Worm (Caenorhabditis elegans) whole organism, L1 larva: Measurements from ENCODE around the gene srx-66.

Experiments used
- aly-2 ChIP-seq: fragments of 150-350 bp; optimal IDR thresholded peaks from 2 replicates; lab custom pipeline; 2014; ENCODE audit warnings: missing biosample characterization, missing genetic modification characterization
- ceh-63 ChIP-seq: fragments of 200-800 bp; sonication (Bioruptor generic); optimal IDR thresholded peaks from 2 replicates; lab custom pipeline; 2018; ENCODE audit warnings: mild to moderate bottlenecking, missing genetic modification characterization, missing compliant biosample characterization
- dpl-1 ChIP-seq, 3 experiments: fragments of 150-350 bp in 2 of 3; sonication (generic microtip) in 1 of 3; optimal IDR thresholded peaks; 2 replicates each; lab custom pipeline; 2014 to 2017; ENCODE audit warnings: missing biosample characterization in 3 of 3, missing genetic modification characterization in 3 of 3, missing genetic modification reagents in 3 of 3
- efl-1 ChIP-seq, 4 experiments: fragments of 150-350 bp; optimal IDR thresholded peaks in 3 of 4; peaks in 1 of 4; 1 replicate in 1 of 4; 2 replicates in 3 of 4; lab custom pipeline; 2014; ENCODE audit warnings: missing biosample characterization in 2 of 4, missing genetic modification characterization in 2 of 4, missing genetic modification reagents in 2 of 4
- egl-27 ChIP-seq, 2 experiments: fragments of 150-350 bp in 1 of 2; sonication (generic microtip); optimal IDR thresholded peaks; 3 replicates each; lab custom pipeline; 2017 to 2018; ENCODE audit warnings: missing biosample characterization in 2 of 2, missing genetic modification characterization in 2 of 2, missing genetic modification reagents in 2 of 2
- lin-39 ChIP-seq: fragments of 150-350 bp; optimal IDR thresholded peaks from 2 replicates; lab custom pipeline; 2014; ENCODE audit warnings: missing biosample characterization, missing genetic modification reagents, missing genetic modification characterization
- mdl-1 ChIP-seq, 2 experiments: fragments of 150-350 bp; optimal IDR thresholded peaks; 2 replicates each; lab custom pipeline; 2014 to 2017; ENCODE audit warnings: missing biosample characterization in 2 of 2, missing genetic modification characterization in 2 of 2, inconsistent platforms in 1 of 2
- nhr-12 ChIP-seq: sonication (generic microtip); optimal IDR thresholded peaks from 2 replicates; lab custom pipeline; 2017; ENCODE audit warnings: missing biosample characterization, missing genetic modification characterization
- skn-1 ChIP-seq: fragments of 150-350 bp; optimal IDR thresholded peaks from 2 replicates; lab custom pipeline; 2014; ENCODE audit warnings: missing biosample characterization, missing genetic modification characterization
- unc-130 ChIP-seq: fragments of 150-350 bp; optimal IDR thresholded peaks from 2 replicates; lab custom pipeline; 2017; ENCODE audit warnings: missing biosample characterization, missing genetic modification characterization, inconsistent platforms
- unc-62 ChIP-seq: fragments of 150-350 bp; optimal IDR thresholded peaks from 2 replicates; lab custom pipeline; 2014; ENCODE audit warnings: missing biosample characterization, missing genetic modification reagents, missing genetic modification characterization
- unc-86 ChIP-seq: sonication (generic microtip); optimal IDR thresholded peaks from 2 replicates; lab custom pipeline; 2016; ENCODE audit warnings: missing genetic modification characterization, missing compliant biosample characterization
- zag-1 ChIP-seq: fragments of 150-350 bp; optimal IDR thresholded peaks from 2 replicates; lab custom pipeline; 2014; ENCODE audit warnings: missing biosample characterization, missing genetic modification characterization

DNA sequence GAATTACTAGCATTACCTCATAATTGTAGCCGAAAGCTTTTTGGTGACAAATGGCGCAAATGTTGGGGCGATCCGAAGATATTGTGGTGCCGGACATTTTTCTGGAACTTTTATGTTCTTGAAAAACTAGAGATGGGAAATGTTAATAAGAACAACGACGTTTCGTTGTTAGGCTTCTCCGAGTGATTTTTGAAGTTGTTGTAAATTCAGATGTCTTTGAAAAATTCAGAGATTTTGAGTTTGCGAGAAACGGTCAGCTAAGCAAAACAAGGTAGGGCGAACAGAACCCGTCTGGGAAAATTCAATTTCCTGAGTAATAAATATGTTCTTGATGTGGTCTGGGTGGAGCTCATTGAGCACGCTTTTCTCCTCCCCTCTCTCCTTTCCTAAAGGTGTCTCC, 33.3 kb upstream of the srx-66 start, which contains the start of gene nhr-124:
- TF ChIP-seq egl-27 (tag; optimal IDR thresholded peaks at IDR 0.05; lab: Kevin White, UChicago) (no peak), aly-2 (tag; lab: Kevin White, UChicago) (no peak), mdl-1 (tag; optimal IDR thresholded peaks at IDR 0.05; lab: Kevin White, UChicago) (no peak), dpl-1 (GFP tag; optimal IDR thresholded peaks at IDR 0.05; lab: Kevin White, UChicago) (no peak), ceh-63 (GFP tag; lab: Kevin White, UChicago) (no peak), efl-1 (optimal IDR thresholded peaks at IDR 0.05; lab: Kevin White, UChicago) (no peak), efl-1 (GFP tag; optimal IDR thresholded peaks at IDR 0.05 in 1 of 2; lab: Kevin White, UChicago) (no peak), unc-86 (no peak), zag-1 (tag; lab: Kevin White, UChicago) (no peak), unc-130 (tag; lab: Kevin White, UChicago) (no peak), skn-1 (tag; lab: Kevin White, UChicago) (no peak), lin-39 (tag; lab: Kevin White, UChicago) (no peak), nhr-12 (tag; lab: Kevin White, UChicago) (no peak), unc-62 (GFP tag; lab: Kevin White, UChicago) (no peak)
